Worm (Caenorhabditis elegans): ENCODE results near the gene dnj-16.

ce11 chrIII:4194349-4195110, 3.6 kb downstream of the dnj-16 start:
- TF ChIP-seq efl-1 (GFP tag; optimal IDR thresholded peaks at IDR 0.05) (no peak), mxl-1 (tag; optimal IDR thresholded peaks at IDR 0.05) (no peak), attf-5 (GFP tag; optimal IDR thresholded peaks at IDR 0.05) (no peak), pha-4 (tag; optimal IDR thresholded peaks at IDR 0.05) (no peak), hlh-26 (GFP tag; conservative IDR thresholded peaks at IDR 0.05) (no peak)
